Fruit fly (Drosophila melanogaster): ENCODE results near the gene CG4572.

The CG4572 gene

DNA sequence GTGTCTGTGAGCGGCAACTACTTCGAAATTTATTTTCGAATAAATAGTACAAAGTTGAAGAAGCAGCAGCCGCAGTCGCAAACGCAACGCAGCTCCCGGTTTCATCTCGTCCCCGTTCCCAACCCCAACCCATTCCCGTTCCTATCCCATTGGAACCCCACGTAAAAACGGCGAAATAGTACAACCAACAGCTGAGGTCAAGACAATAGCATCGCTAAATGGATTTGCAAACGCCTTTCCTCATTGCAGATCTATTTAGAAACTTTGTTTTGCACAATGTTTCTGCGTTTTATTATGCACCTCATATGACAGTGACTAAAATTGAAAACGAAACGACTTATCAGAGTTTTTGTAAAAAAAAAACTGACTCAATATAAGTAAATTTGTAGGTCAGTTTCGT is 27.2 kb upstream of the CG4572 start (continued):
- no peak for TF ChIP-seq vnd (GFP tag; IDR thresholded peaks at IDR 0.05; ENCODE audit: partially characterized antibody)
- TF ChIP-seq CG12104 (GFP tag; optimal IDR thresholded peaks at IDR 0.05), result no peak
- TF ChIP-seq CG9437 (GFP tag; optimal IDR thresholded peaks at IDR 0.05), result no peak
- no peak for TF ChIP-seq CG10959 (GFP tag; IDR thresholded peaks at IDR 0.05)
- TF ChIP-seq jumu (GFP tag; optimal IDR thresholded peaks at IDR 0.05), result no peak
- no peak for TF ChIP-seq Bgb (GFP tag; IDR thresholded peaks at IDR 0.05; ENCODE audit: partially characterized antibody)
- TF ChIP-seq Trl (optimal IDR thresholded peaks at IDR 0.05), result no peak
- TF ChIP-seq Trl (GFP tag; optimal IDR thresholded peaks at IDR 0.05), result no peak
- no peak for TF ChIP-seq Antp (GFP tag; optimal IDR thresholded peaks at IDR 0.05)
- TF ChIP-seq h (optimal IDR thresholded peaks at IDR 0.05), result no peak
- TF ChIP-seq CG14050 (GFP tag; IDR thresholded peaks at IDR 0.05), result no peak
- no peak for TF ChIP-seq salm (tag; optimal IDR thresholded peaks at IDR 0.05)
- no peak for TF ChIP-seq tin (GFP tag; optimal IDR thresholded peaks at IDR 0.05)
- no peak for TF ChIP-seq CG12155 (GFP tag; optimal IDR thresholded peaks at IDR 0.05)
- TF ChIP-seq ems (GFP tag; optimal IDR thresholded peaks at IDR 0.05), result no peak
- TF ChIP-seq caup (GFP tag; optimal IDR thresholded peaks at IDR 0.05; ENCODE audit: severe bottlenecking), result no peak
- TF ChIP-seq CG32532 (GFP tag; IDR thresholded peaks at IDR 0.05), result peak; percentile 10; the same call in 1 of the 2 replicates
- TF ChIP-seq stwl (tag; optimal IDR thresholded peaks at IDR 0.05), result no peak
- no peak for TF ChIP-seq CG11723 (GFP tag; optimal IDR thresholded peaks at IDR 0.05)
- no peak for TF ChIP-seq CG10209 (GFP tag; optimal IDR thresholded peaks at IDR 0.05)
- no peak for TF ChIP-seq bcd (GFP tag; optimal IDR thresholded peaks at IDR 0.05)
- no peak for TF ChIP-seq gcm (GFP tag; optimal IDR thresholded peaks at IDR 0.05)
- 0 out of 2 replicates have a peak, but pooled peaks have one; percentile 19 for TF ChIP-seq sob (GFP tag; IDR thresholded peaks at IDR 0.05)
- TF ChIP-seq Ets65A (GFP tag), result peak; percentile 13
- no peak for TF ChIP-seq tap (tag; optimal IDR thresholded peaks at IDR 0.05)
- TF ChIP-seq sisA (GFP tag; IDR thresholded peaks at IDR 0.05), result peak; percentile 15; the same call in 1 of the 2 replicates
- TF ChIP-seq CG43689 (GFP tag; IDR thresholded peaks at IDR 0.05), result no peak
- TF ChIP-seq fd3F (GFP tag; optimal IDR thresholded peaks at IDR 0.05), result no peak
- no peak for TF ChIP-seq fd102C (GFP tag; optimal IDR thresholded peaks at IDR 0.05)
- TF ChIP-seq CG7786 (GFP tag; optimal IDR thresholded peaks at IDR 0.05), result no peak
- TF ChIP-seq wor (GFP tag; IDR thresholded peaks at IDR 0.05), result 0 out of 2 replicates have a peak, but pooled peaks have one; percentile 10
- no peak for TF ChIP-seq CG31388 (GFP tag; optimal IDR thresholded peaks at IDR 0.05)
- TF ChIP-seq Hr39 (optimal IDR thresholded peaks at IDR 0.05), result no peak
- TF ChIP-seq NFAT (GFP tag; IDR thresholded peaks at IDR 0.05), result no peak
- TF ChIP-seq CG10366 (GFP tag; IDR thresholded peaks at IDR 0.05), result no peak
- TF ChIP-seq knrl (GFP tag; IDR thresholded peaks at IDR 0.05; ENCODE audit: partially characterized antibody), result no peak
- no peak for TF ChIP-seq kni (GFP tag; optimal IDR thresholded peaks at IDR 0.05)
- no peak for TF ChIP-seq CG8388 (GFP tag; optimal IDR thresholded peaks at IDR 0.05)
- TF ChIP-seq hkb (optimal IDR thresholded peaks at IDR 0.05), result no peak
- no peak for TF ChIP-seq hkb (GFP tag; IDR thresholded peaks at IDR 0.05)
- TF ChIP-seq CG10654 (GFP tag; optimal IDR thresholded peaks at IDR 0.05), result no peak
- no peak for TF ChIP-seq nau (GFP tag; optimal IDR thresholded peaks at IDR 0.05)
- TF ChIP-seq CG8290 (GFP tag; optimal IDR thresholded peaks at IDR 0.05), result no peak
- TF ChIP-seq CG8290 (tag; optimal IDR thresholded peaks at IDR 0.05), result no peak
- TF ChIP-seq CG13123 (GFP tag; optimal IDR thresholded peaks at IDR 0.05), result no peak
- TF ChIP-seq lov (optimal IDR thresholded peaks at IDR 0.05), result no peak
- TF ChIP-seq lov (GFP tag; IDR thresholded peaks at IDR 0.05), result no peak
- no peak for TF ChIP-seq Opbp (GFP tag; IDR thresholded peaks at IDR 0.05; ENCODE audit: partially characterized antibody)
- no peak for TF ChIP-seq her (GFP tag; optimal IDR thresholded peaks at IDR 0.05)
- peak; percentile 85 for TF ChIP-seq CG12769 (tag; optimal IDR thresholded peaks at IDR 0.05)
- no peak for TF ChIP-seq CG18476 (GFP tag; optimal IDR thresholded peaks at IDR 0.05)
- no peak for TF ChIP-seq CG13894 (tag; optimal IDR thresholded peaks at IDR 0.05)
- TF ChIP-seq Poxn (GFP tag; IDR thresholded peaks at IDR 0.05), result no peak
- TF ChIP-seq GATAe (GFP tag; conservative IDR thresholded peaks at IDR 0.05), result no peak
